Fruit fly (Drosophila melanogaster) whole organism, embryonic: ENCODE data around the gene solo.
A peak's percentile ranks its signal among the peaks of the same experiment; 100 is the strongest.

Source experiments
- Bdp1 ChIP-seq: fragments of 200-800 bp; sonication (Bioruptor generic); optimal IDR thresholded peaks from 3 replicates; lab custom pipeline; 2016; ENCODE audit warnings: missing biosample characterization, missing genetic modification characterization
- CG11456 ChIP-seq: fragments of 200-800 bp; sonication (Bioruptor generic); IDR thresholded peaks from 3 replicates; pipeline ENCODE4 v1.3.6; 2022; ENCODE audit warnings: missing biosample characterization, missing genetic modification characterization
- CG12219 ChIP-seq: fragments of 200-800 bp; sonication (Bioruptor generic); optimal IDR thresholded peaks from 3 replicates; lab custom pipeline; 2018; ENCODE audit warnings: missing biosample characterization, mild to moderate bottlenecking, missing genetic modification characterization
- CG12659 ChIP-seq: fragments of 200-800 bp; sonication (Bioruptor generic); optimal IDR thresholded peaks from 3 replicates; lab custom pipeline; 2017; ENCODE audit warnings: mild to moderate bottlenecking, missing biosample characterization, missing genetic modification reagents, missing genetic modification characterization
- CG14710 ChIP-seq: fragments of 200-800 bp; sonication (Bioruptor generic); optimal IDR thresholded peaks from 3 replicates; lab custom pipeline; 2019; ENCODE audit warnings: missing biosample characterization, mild to moderate bottlenecking, missing genetic modification characterization, moderate library complexity
- CG14965 ChIP-seq: fragments of 200-800 bp; sonication (Bioruptor generic); optimal IDR thresholded peaks from 2 replicates; lab custom pipeline; 2016; ENCODE audit warnings: missing biosample characterization, missing genetic modification characterization, borderline replicate concordance
- CG15696 ChIP-seq: fragments of 200-800 bp; sonication (Bioruptor generic); optimal IDR thresholded peaks from 2 replicates; lab custom pipeline; 2019; ENCODE audit warnings: missing biosample characterization, mild to moderate bottlenecking, missing genetic modification characterization, moderate library complexity
- CG2875 ChIP-seq: fragments of 200-800 bp; sonication (Bioruptor generic); optimal IDR thresholded peaks from 2 replicates; lab custom pipeline; 2017; ENCODE audit warnings: missing biosample characterization, mild to moderate bottlenecking, missing genetic modification characterization, missing genetic modification reagents
- CG4730 ChIP-seq: fragments of 200-800 bp; sonication (Bioruptor generic); IDR thresholded peaks from 2 replicates; pipeline ENCODE4 v1.3.6; 2022; ENCODE audit warnings: missing biosample characterization, missing genetic modification characterization
- CG7271 ChIP-seq: fragments of 200-800 bp; sonication (Bioruptor generic); optimal IDR thresholded peaks from 2 replicates; lab custom pipeline; 2018; ENCODE audit warnings: missing biosample characterization, mild to moderate bottlenecking, missing genetic modification characterization, moderate library complexity
- CG8290 ChIP-seq, 3 experiments: fragments of 200-800 bp; sonication (Bioruptor generic); optimal IDR thresholded peaks; 2 replicates each; lab custom pipeline; 2016 to 2019; ENCODE audit warnings: missing biosample characterization in 3 of 3, missing genetic modification characterization in 3 of 3, mild to moderate bottlenecking in 2 of 3, moderate library complexity in 1 of 3
- CTCF ChIP-seq: fragments of 200-800 bp; sonication (Bioruptor generic); optimal IDR thresholded peaks from 2 replicates; lab custom pipeline; 2017; ENCODE audit warnings: missing biosample characterization, mild to moderate bottlenecking, missing genetic modification characterization, moderate library complexity
- Camta ChIP-seq: fragments of 200-800 bp; sonication (Bioruptor generic); optimal IDR thresholded peaks from 2 replicates; lab custom pipeline; 2016; ENCODE audit warnings: missing biosample characterization, missing genetic modification characterization
- D19B ChIP-seq: fragments of 200-800 bp; sonication (Bioruptor generic); optimal IDR thresholded peaks from 2 replicates; lab custom pipeline; 2017; ENCODE audit warnings: missing biosample characterization, mild to moderate bottlenecking, missing genetic modification characterization
- Doc3 ChIP-seq: fragments of 200-800 bp; sonication (Bioruptor generic); IDR thresholded peaks from 3 replicates; pipeline ENCODE4 v1.3.6; 2022; ENCODE audit warnings: missing biosample characterization, missing genetic modification characterization; ENCODE audit not compliant: partially characterized antibody
- Elba2 ChIP-seq: fragments of 200-800 bp; sonication (Bioruptor generic); optimal IDR thresholded peaks from 3 replicates; lab custom pipeline; 2016; ENCODE audit warnings: missing biosample characterization, missing genetic modification characterization
- GATAe ChIP-seq: fragments of 200-800 bp; sonication (Bioruptor generic); conservative IDR thresholded peaks from 2 replicates; pipeline ENCODE4 v1.3.6; 2022; ENCODE audit warnings: missing biosample characterization, missing genetic modification characterization
- H2.0 ChIP-seq: fragments of 200-800 bp; sonication (Bioruptor generic); IDR thresholded peaks from 2 replicates; pipeline ENCODE4 v1.3.6; 2022; ENCODE audit warnings: missing biosample characterization, missing genetic modification characterization
- HmgZ ChIP-seq: fragments of 200-800 bp; sonication (Bioruptor generic); optimal IDR thresholded peaks from 2 replicates; lab custom pipeline; 2018; ENCODE audit warnings: missing biosample characterization, mild to moderate bottlenecking, missing genetic modification characterization
- Hmx ChIP-seq: fragments of 200-800 bp; sonication (Bioruptor generic); optimal IDR thresholded peaks from 2 replicates; lab custom pipeline; 2016; ENCODE audit warnings: missing biosample characterization, missing genetic modification characterization
- Hr51 ChIP-seq, 2 experiments: fragments of 200-800 bp; sonication (Bioruptor generic); optimal IDR thresholded peaks; 2 replicates in 1 of 2; 3 replicates in 1 of 2; lab custom pipeline; 2016 to 2018; ENCODE audit warnings: missing biosample characterization in 2 of 2, missing genetic modification characterization in 2 of 2, mild to moderate bottlenecking in 1 of 2, moderate library complexity in 1 of 2
- Kr ChIP-seq: fragments of 200-800 bp; sonication (Bioruptor generic); optimal IDR thresholded peaks from 2 replicates; lab custom pipeline; 2017; ENCODE audit warnings: missing biosample characterization, mild to moderate bottlenecking, missing genetic modification characterization
- Nf-YC ChIP-seq: fragments of 200-800 bp; optimal IDR thresholded peaks from 3 replicates; lab custom pipeline; 2019; ENCODE audit warnings: missing biosample characterization, mild to moderate bottlenecking, missing genetic modification characterization, moderate library complexity
- Opbp ChIP-seq: fragments of 200-800 bp; sonication (Bioruptor generic); IDR thresholded peaks from 3 replicates; pipeline ENCODE4 v1.3.6; 2022; ENCODE audit warnings: missing biosample characterization, missing genetic modification characterization; ENCODE audit not compliant: partially characterized antibody
- Pdp1 ChIP-seq, 2 experiments: fragments of 200-800 bp; sonication (Bioruptor generic); optimal IDR thresholded peaks; 3 replicates each; lab custom pipeline; 2016; ENCODE audit warnings: missing biosample characterization in 2 of 2, missing genetic modification characterization in 2 of 2, mild to moderate bottlenecking in 1 of 2, moderate library complexity in 1 of 2
- Rx ChIP-seq: fragments of 200-800 bp; sonication (Bioruptor generic); IDR thresholded peaks from 2 replicates; pipeline ENCODE4 v1.3.6; 2022; ENCODE audit warnings: missing biosample characterization, missing genetic modification characterization
- Scr ChIP-seq: fragments of 200-800 bp; sonication (Bioruptor generic); IDR thresholded peaks from 2 replicates; pipeline ENCODE4 v1.3.6; 2022; ENCODE audit warnings: missing biosample characterization, missing genetic modification characterization; ENCODE audit not compliant: partially characterized antibody
- Sox102F ChIP-seq: fragments of 200-800 bp; sonication (Bioruptor generic); optimal IDR thresholded peaks from 2 replicates; lab custom pipeline; 2018; ENCODE audit warnings: missing biosample characterization, mild to moderate bottlenecking, missing genetic modification characterization, moderate library complexity
- Xbp1 ChIP-seq: fragments of 200-800 bp; sonication (Bioruptor generic); optimal IDR thresholded peaks from 3 replicates; lab custom pipeline; 2016; ENCODE audit warnings: missing biosample characterization, mild to moderate bottlenecking, missing genetic modification characterization
- ash1 ChIP-seq: fragments of 200-800 bp; sonication (Bioruptor generic); optimal IDR thresholded peaks from 2 replicates; lab custom pipeline; 2018; ENCODE audit warnings: missing biosample characterization, mild to moderate bottlenecking, missing genetic modification characterization
- bowl ChIP-seq: fragments of 200-800 bp; sonication (Bioruptor generic); IDR thresholded peaks from 2 replicates; pipeline ENCODE4 v1.3.6; 2022; ENCODE audit warnings: missing biosample characterization, missing genetic modification characterization
- bsh ChIP-seq, 2 experiments: fragments of 200-800 bp; sonication (Bioruptor generic); optimal IDR thresholded peaks; 2 replicates each; lab custom pipeline; 2017 to 2018; ENCODE audit warnings: mild to moderate bottlenecking in 2 of 2, missing biosample characterization in 2 of 2, missing genetic modification characterization in 2 of 2, moderate library complexity in 1 of 2
- dmrt11E ChIP-seq: fragments of 200-800 bp; sonication (Bioruptor generic); optimal IDR thresholded peaks from 3 replicates; lab custom pipeline; 2018; ENCODE audit warnings: missing biosample characterization, mild to moderate bottlenecking, missing genetic modification characterization, moderate library complexity
- fd102C ChIP-seq: fragments of 200-800 bp; sonication (Bioruptor generic); optimal IDR thresholded peaks from 2 replicates; lab custom pipeline; 2018; ENCODE audit warnings: missing biosample characterization, mild to moderate bottlenecking, missing genetic modification characterization, moderate library complexity
- ind ChIP-seq: fragments of 200-800 bp; sonication (Bioruptor generic); optimal IDR thresholded peaks from 3 replicates; lab custom pipeline; 2016; ENCODE audit warnings: missing biosample characterization, missing genetic modification characterization
- insv ChIP-seq, 2 experiments: fragments of 200-800 bp; sonication (Bioruptor generic); optimal IDR thresholded peaks; 3 replicates each; lab custom pipeline; 2016 to 2018; ENCODE audit warnings: missing biosample characterization in 2 of 2, missing genetic modification characterization in 2 of 2
- kah ChIP-seq: fragments of 200-800 bp; sonication (Bioruptor generic); optimal IDR thresholded peaks from 2 replicates; lab custom pipeline; 2018; ENCODE audit warnings: missing biosample characterization, mild to moderate bottlenecking, missing genetic modification characterization
- lilli ChIP-seq: fragments of 200-800 bp; sonication (Bioruptor generic); optimal IDR thresholded peaks from 3 replicates; lab custom pipeline; 2016; ENCODE audit warnings: missing biosample characterization, missing genetic modification characterization
- lmd ChIP-seq: fragments of 200-800 bp; sonication (Bioruptor generic); IDR thresholded peaks from 2 replicates; pipeline ENCODE4 v1.3.6; 2022; ENCODE audit warnings: missing biosample characterization, missing genetic modification characterization
- lola ChIP-seq, 3 experiments: fragments of >200 bp in 2 of 3; fragments of 200-800 bp in 1 of 3; sonication (Bioruptor generic) in 1 of 3; optimal IDR thresholded peaks; 2 replicates each; lab custom pipeline; 2017 to 2019; ENCODE audit warnings: missing biosample characterization in 3 of 3, missing genetic modification characterization in 3 of 3, mild to moderate bottlenecking in 1 of 3, moderate library complexity in 1 of 3
- oc ChIP-seq: fragments of 200-800 bp; sonication (Bioruptor generic); optimal IDR thresholded peaks from 2 replicates; lab custom pipeline; 2018; ENCODE audit warnings: missing biosample characterization, mild to moderate bottlenecking, missing genetic modification characterization, moderate library complexity
- pho ChIP-seq: fragments of 200-800 bp; sonication (Bioruptor generic); optimal IDR thresholded peaks from 2 replicates; lab custom pipeline; 2016; ENCODE audit warnings: missing biosample characterization, missing genetic modification characterization
- pros ChIP-seq: fragments of 200-800 bp; sonication (Bioruptor generic); optimal IDR thresholded peaks from 3 replicates; lab custom pipeline; 2019; ENCODE audit warnings: missing biosample characterization, mild to moderate bottlenecking, missing genetic modification characterization, moderate library complexity
- row ChIP-seq: fragments of 200-800 bp; sonication (Bioruptor generic); IDR thresholded peaks from 3 replicates; pipeline ENCODE4 v1.3.6; 2022; ENCODE audit warnings: missing biosample characterization, missing genetic modification characterization
- sisA ChIP-seq: fragments of 200-800 bp; sonication (Bioruptor generic); IDR thresholded peaks from 2 replicates; pipeline ENCODE4 v1.3.6; 2022; ENCODE audit warnings: missing biosample characterization, missing genetic modification characterization
- stwl ChIP-seq: fragments of 200-800 bp; sonication (Bioruptor generic); optimal IDR thresholded peaks from 3 replicates; lab custom pipeline; 2018; ENCODE audit warnings: missing biosample characterization, mild to moderate bottlenecking, missing genetic modification characterization, moderate library complexity
- tin ChIP-seq: fragments of 200-800 bp; sonication (Bioruptor generic); optimal IDR thresholded peaks from 3 replicates; lab custom pipeline; 2016; ENCODE audit warnings: missing biosample characterization, missing genetic modification characterization
- tio ChIP-seq: fragments of 200-800 bp; sonication (Bioruptor generic); optimal IDR thresholded peaks from 2 replicates; lab custom pipeline; 2017; ENCODE audit warnings: missing biosample characterization, missing genetic modification characterization, inconsistent platforms
- toy ChIP-seq: fragments of 200-800 bp; sonication (Bioruptor generic); IDR thresholded peaks from 2 replicates; pipeline ENCODE4 v1.3.6; 2022; ENCODE audit warnings: missing biosample characterization, missing genetic modification characterization
- trem ChIP-seq: fragments of 200-800 bp; optimal IDR thresholded peaks from 3 replicates; lab custom pipeline; 2019; ENCODE audit warnings: missing biosample characterization, mild to moderate bottlenecking, missing genetic modification characterization, moderate library complexity

Gene solo

DNA sequence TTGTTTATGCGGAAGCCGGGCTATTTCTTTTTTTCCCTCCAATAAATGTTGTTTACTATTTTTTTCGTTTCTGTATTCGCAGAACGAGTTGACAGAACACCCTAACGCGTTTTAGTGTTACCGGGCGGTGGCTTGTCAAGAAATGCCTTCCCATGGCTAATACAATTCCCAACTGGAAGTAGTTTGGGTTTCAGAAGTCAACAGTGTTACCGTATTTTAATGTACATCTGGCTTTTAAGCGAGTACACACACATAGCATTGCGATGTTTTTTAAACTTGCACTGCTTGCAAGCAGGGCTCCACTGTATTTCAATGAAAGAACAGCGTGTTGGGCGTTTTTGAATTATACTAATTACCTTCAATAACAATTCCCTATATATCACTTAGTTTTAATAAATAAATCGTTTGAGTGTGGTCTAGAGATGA is 863 bp upstream of the solo start, which contains the start of gene TfIIS (continued):
- peak; percentile 76 for TF ChIP-seq CG12659 (GFP tag; lab: Kevin White, UChicago)
- peak; percentile 75 for TF ChIP-seq trem (tag; lab: Kevin White, UChicago)
- TF ChIP-seq HmgZ (tag; lab: Kevin White, UChicago), result peak; percentile 90
- TF ChIP-seq kah (GFP tag; lab: Kevin White, UChicago), result no peak
- no peak for TF ChIP-seq Sox102F (GFP tag; lab: Kevin White, UChicago)
- no peak for TF ChIP-seq tin (GFP tag; lab: Kevin White, UChicago)
- no peak for TF ChIP-seq Bdp1 (GFP tag; lab: Kevin White, UChicago)
- TF ChIP-seq Opbp (GFP tag; lab: Robert Waterston, UW), result peak; percentile 62
- TF ChIP-seq fd102C, result no peak
- no peak for TF ChIP-seq CG7271 (tag; lab: Kevin White, UChicago)
- TF ChIP-seq Doc3, result no peak
- TF ChIP-seq Kr (GFP tag; lab: Kevin White, UChicago), result no peak
- TF ChIP-seq lmd (GFP tag; lab: Robert Waterston, UW), result peak; percentile 7; the same call in 1 of the 2 replicates
- peak; percentile 37 to 45 for TF ChIP-seq Hr51 (GFP tag; optimal IDR thresholded peaks at IDR 0.05; lab: Kevin White, UChicago)
- TF ChIP-seq Scr (GFP tag; lab: Robert Waterston, UW), result peak; percentile 46; the same call in 1 of the 2 replicates
- no peak for TF ChIP-seq ash1 (GFP tag; lab: Kevin White, UChicago)
- TF ChIP-seq Pdp1 (GFP tag; optimal IDR thresholded peaks at IDR 0.05; lab: Kevin White, UChicago), result peak in 1 of 2 experiments; percentile 49
- TF ChIP-seq Nf-YC (tag; lab: Kevin White, UChicago), result peak; percentile 18
- no peak for TF ChIP-seq CG14965 (GFP tag; lab: Kevin White, UChicago)
- no peak for TF ChIP-seq pho (GFP tag; lab: Kevin White, UChicago)
- TF ChIP-seq CG2875 (GFP tag; lab: Kevin White, UChicago), result no peak
- TF ChIP-seq toy (GFP tag; lab: Robert Waterston, UW), result no peak
- TF ChIP-seq CG11456 (GFP tag; lab: Robert Waterston, UW), result no peak
- no peak for TF ChIP-seq Rx (GFP tag; lab: Robert Waterston, UW)
- TF ChIP-seq CG12219 (GFP tag; lab: Kevin White, UChicago), result no peak
- no peak for TF ChIP-seq dmrt11E
- no peak for TF ChIP-seq H2.0 (GFP tag; lab: Robert Waterston, UW)
- peak; percentile 91 for TF ChIP-seq CTCF (GFP tag; lab: Kevin White, UChicago)
- TF ChIP-seq Xbp1, result no peak
- TF ChIP-seq pros, result no peak
- no peak for TF ChIP-seq ind
- TF ChIP-seq oc (tag; lab: Kevin White, UChicago), result no peak

DNA sequence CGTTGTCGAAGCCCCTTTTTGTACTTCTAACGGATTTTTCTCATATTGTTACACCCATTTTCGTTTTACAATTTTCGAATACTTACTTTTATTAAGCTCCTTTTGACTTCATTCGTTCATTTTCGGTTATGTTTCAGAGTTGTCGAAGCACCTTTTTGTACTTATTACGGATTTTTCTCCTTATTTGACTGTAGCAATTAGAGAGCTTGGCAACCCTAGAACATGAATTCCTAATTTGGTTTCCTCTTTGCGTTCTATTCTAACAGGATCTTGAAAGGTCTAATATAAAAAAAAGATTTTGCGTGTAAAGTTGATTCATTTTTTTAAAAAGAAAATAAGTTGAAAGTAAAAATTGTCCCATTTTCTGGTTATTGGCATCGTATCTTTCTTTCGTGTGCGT is 639 bp downstream of the solo start:
- TF ChIP-seq CG4730 (no peak), insv (GFP tag; optimal IDR thresholded peaks at IDR 0.05; lab: Kevin White, UChicago) (peak in 1 of 2 experiments; percentile 73), bowl (no peak), stwl (tag; lab: Kevin White, UChicago) (peak; percentile 23), CG15696 (tag; lab: Kevin White, UChicago) (peak; percentile 30), lilli (peak; percentile 11), lola (GFP tag; optimal IDR thresholded peaks at IDR 0.05; lab: Kevin White, UChicago) (peak in 1 of 3 experiments; percentile 14), Hmx (GFP tag; lab: Kevin White, UChicago) (peak; percentile 34), Xbp1 (no peak), pros (no peak), D19B (no peak), tio (GFP tag; lab: Kevin White, UChicago) (peak; percentile 3), trem (tag; lab: Kevin White, UChicago) (no peak), row (peak; percentile 43), sisA (GFP tag; lab: Robert Waterston, UW) (no peak), Camta (GFP tag; lab: Kevin White, UChicago) (no peak), CG14710 (tag; lab: Kevin White, UChicago) (peak; percentile 7), Elba2 (GFP tag; lab: Kevin White, UChicago) (peak; percentile 89), bsh (GFP tag; optimal IDR thresholded peaks at IDR 0.05; lab: Kevin White, UChicago) (no peak), CG8290 (GFP tag; optimal IDR thresholded peaks at IDR 0.05; lab: Kevin White, UChicago) (peak; percentile 56), CG8290 (tag; optimal IDR thresholded peaks at IDR 0.05; lab: Kevin White, UChicago) (no peak), GATAe (no peak)
